Fruit fly (Drosophila melanogaster) whole organism, embryonic: ENCODE data around the gene Cpr67Fb.
A peak's percentile ranks its signal among the peaks of the same experiment; 100 is the strongest.

Experiments
- Atf-2 ChIP-seq: fragments of 200-800 bp; sonication (Bioruptor generic); optimal IDR thresholded peaks from 2 replicates; lab custom pipeline; 2016; ENCODE audit warnings: missing biosample characterization, missing genetic modification characterization
- CG10267 ChIP-seq: fragments of 200-800 bp; sonication (Bioruptor generic); optimal IDR thresholded peaks from 2 replicates; lab custom pipeline; 2018; ENCODE audit warnings: missing biosample characterization, mild to moderate bottlenecking, missing genetic modification characterization, moderate library complexity
- CG11504 ChIP-seq: fragments of 200-800 bp; sonication (Bioruptor generic); optimal IDR thresholded peaks from 3 replicates; lab custom pipeline; 2019; ENCODE audit warnings: missing biosample characterization, mild to moderate bottlenecking, missing genetic modification characterization, moderate library complexity
- CG11696 ChIP-seq: fragments of 200-800 bp; sonication (Bioruptor generic); IDR thresholded peaks from 2 replicates; pipeline ENCODE4 v1.3.6; 2022; ENCODE audit warnings: missing biosample characterization, missing genetic modification characterization
- CG11723 ChIP-seq: fragments of 200-800 bp; sonication (Bioruptor generic); optimal IDR thresholded peaks from 2 replicates; lab custom pipeline; 2017; ENCODE audit warnings: missing biosample characterization, mild to moderate bottlenecking, missing genetic modification characterization
- CG13296 ChIP-seq: fragments of 200-800 bp; sonication (Bioruptor generic); optimal IDR thresholded peaks from 3 replicates; lab custom pipeline; 2018; ENCODE audit warnings: missing biosample characterization, mild to moderate bottlenecking, missing genetic modification characterization
- CG17186 ChIP-seq: fragments of 200-800 bp; sonication (Bioruptor generic); optimal IDR thresholded peaks from 3 replicates; lab custom pipeline; 2017; ENCODE audit warnings: missing biosample characterization, missing genetic modification reagents, missing genetic modification characterization
- CG17568 ChIP-seq: fragments of 200-800 bp; sonication (Bioruptor generic); optimal IDR thresholded peaks from 2 replicates; lab custom pipeline; 2018; ENCODE audit warnings: missing biosample characterization, mild to moderate bottlenecking, missing genetic modification characterization, moderate library complexity
- CG17802 ChIP-seq: fragments of 200-800 bp; sonication (Bioruptor generic); optimal IDR thresholded peaks from 2 replicates; lab custom pipeline; 2018; ENCODE audit warnings: missing biosample characterization, mild to moderate bottlenecking, missing genetic modification characterization, moderate library complexity
- CG17829 ChIP-seq: fragments of 200-800 bp; optimal IDR thresholded peaks from 2 replicates; lab custom pipeline; 2019; ENCODE audit warnings: missing biosample characterization, mild to moderate bottlenecking, missing genetic modification characterization, moderate library complexity
- CG2120 ChIP-seq: fragments of 200-800 bp; sonication (Bioruptor generic); optimal IDR thresholded peaks from 3 replicates; lab custom pipeline; 2016; ENCODE audit warnings: missing biosample characterization, missing genetic modification characterization
- CG2889 ChIP-seq: fragments of 200-800 bp; sonication (Bioruptor generic); IDR thresholded peaks from 3 replicates; pipeline ENCODE4 v1.3.6; 2022; ENCODE audit warnings: missing biosample characterization, missing genetic modification characterization
- CG3065 ChIP-seq: fragments of 200-800 bp; sonication (Bioruptor generic); optimal IDR thresholded peaks from 2 replicates; lab custom pipeline; 2016; ENCODE audit warnings: missing biosample characterization, missing genetic modification characterization
- CG31224 ChIP-seq: fragments of 200-800 bp; sonication (Bioruptor generic); IDR thresholded peaks from 2 replicates; pipeline ENCODE4 v1.3.6; 2022; ENCODE audit warnings: missing biosample characterization, missing genetic modification characterization
- CG31441 ChIP-seq: fragments of 200-800 bp; sonication (Bioruptor generic); IDR thresholded peaks from 2 replicates; pipeline ENCODE4 v1.3.6; 2022; ENCODE audit warnings: missing biosample characterization, missing genetic modification characterization
- CG33557 ChIP-seq: fragments of 200-800 bp; sonication (Bioruptor generic); optimal IDR thresholded peaks from 2 replicates; lab custom pipeline; 2019; ENCODE audit warnings: missing biosample characterization, mild to moderate bottlenecking, missing genetic modification characterization, moderate library complexity
- CG3838 ChIP-seq: fragments of 200-800 bp; sonication (Bioruptor generic); optimal IDR thresholded peaks from 3 replicates; lab custom pipeline; 2016; ENCODE audit warnings: missing biosample characterization, missing genetic modification characterization
- CG6272 ChIP-seq: fragments of 200-800 bp; sonication (Bioruptor generic); IDR thresholded peaks from 2 replicates; pipeline ENCODE4 v1.3.6; 2022; ENCODE audit warnings: missing biosample characterization, missing genetic modification characterization
- CG6854 ChIP-seq: fragments of 200-800 bp; sonication (Bioruptor generic); optimal IDR thresholded peaks from 3 replicates; lab custom pipeline; 2017; ENCODE audit warnings: missing biosample characterization, mild to moderate bottlenecking, missing genetic modification characterization
- CG7357 ChIP-seq: fragments of 200-800 bp; sonication (Bioruptor generic); IDR thresholded peaks from 3 replicates; pipeline ENCODE4 v1.3.6; 2022; ENCODE audit warnings: missing biosample characterization, missing genetic modification characterization
- CG8089 ChIP-seq: fragments of 200-800 bp; sonication (Bioruptor generic); optimal IDR thresholded peaks from 3 replicates; lab custom pipeline; 2016; ENCODE audit warnings: missing biosample characterization, missing genetic modification characterization
- D19B ChIP-seq: fragments of 200-800 bp; sonication (Bioruptor generic); optimal IDR thresholded peaks from 2 replicates; lab custom pipeline; 2017; ENCODE audit warnings: missing biosample characterization, mild to moderate bottlenecking, missing genetic modification characterization
- E2f2 ChIP-seq: fragments of 200-800 bp; sonication (Bioruptor generic); IDR thresholded peaks from 2 replicates; pipeline ENCODE4 v1.3.6; 2022; ENCODE audit warnings: missing biosample characterization, missing genetic modification characterization
- H2.0 ChIP-seq: fragments of 200-800 bp; sonication (Bioruptor generic); IDR thresholded peaks from 2 replicates; pipeline ENCODE4 v1.3.6; 2022; ENCODE audit warnings: missing biosample characterization, missing genetic modification characterization
- Lhr ChIP-seq: fragments of 200-800 bp; sonication (Bioruptor generic); optimal IDR thresholded peaks from 3 replicates; lab custom pipeline; 2017; ENCODE audit warnings: mild to moderate bottlenecking, missing biosample characterization, missing genetic modification reagents, missing genetic modification characterization
- MTF-1 ChIP-seq: fragments of 200-800 bp; sonication (Bioruptor generic); optimal IDR thresholded peaks from 2 replicates; lab custom pipeline; 2018; ENCODE audit warnings: missing biosample characterization, mild to moderate bottlenecking, missing genetic modification characterization, borderline replicate concordance
- Meics ChIP-seq: fragments of 200-800 bp; sonication (Bioruptor generic); optimal IDR thresholded peaks from 2 replicates; lab custom pipeline; 2017; ENCODE audit warnings: missing biosample characterization, mild to moderate bottlenecking, missing genetic modification characterization
- Sry-β ChIP-seq: fragments of 200-800 bp; sonication (Bioruptor generic); optimal IDR thresholded peaks from 2 replicates; lab custom pipeline; 2018; ENCODE audit warnings: missing biosample characterization, mild to moderate bottlenecking, missing genetic modification characterization, moderate library complexity
- Ssrp ChIP-seq: fragments of 200-800 bp; sonication (Bioruptor generic); optimal IDR thresholded peaks from 2 replicates; lab custom pipeline; 2018; ENCODE audit warnings: missing biosample characterization, mild to moderate bottlenecking, missing genetic modification characterization, moderate library complexity
- Stat92E ChIP-seq, 3 experiments: fragments of >200 bp in 2 of 3; fragments of 200-800 bp in 1 of 3; sonication (Bioruptor generic) in 1 of 3; optimal IDR thresholded peaks; 2 replicates each; lab custom pipeline; 2017 to 2019; ENCODE audit warnings: missing biosample characterization in 3 of 3, missing genetic modification characterization in 3 of 3, mild to moderate bottlenecking in 1 of 3, moderate library complexity in 1 of 3
- TFAM ChIP-seq: fragments of 200-800 bp; sonication (Bioruptor generic); optimal IDR thresholded peaks from 2 replicates; lab custom pipeline; 2017; ENCODE audit warnings: missing biosample characterization, missing genetic modification characterization, inconsistent platforms
- bcd ChIP-seq: fragments of 200-800 bp; sonication (Bioruptor generic); optimal IDR thresholded peaks from 2 replicates; lab custom pipeline; 2017; ENCODE audit warnings: missing biosample characterization, mild to moderate bottlenecking, missing genetic modification characterization
- dmrt11E ChIP-seq: fragments of 200-800 bp; sonication (Bioruptor generic); optimal IDR thresholded peaks from 3 replicates; lab custom pipeline; 2018; ENCODE audit warnings: missing biosample characterization, mild to moderate bottlenecking, missing genetic modification characterization, moderate library complexity
- ems ChIP-seq: fragments of 200-800 bp; sonication (Bioruptor generic); optimal IDR thresholded peaks from 3 replicates; lab custom pipeline; 2016; ENCODE audit warnings: missing biosample characterization, missing genetic modification characterization
- hb ChIP-seq: fragments of 200-800 bp; sonication (Bioruptor generic); IDR thresholded peaks from 3 replicates; pipeline ENCODE4 v1.3.6; 2022; ENCODE audit warnings: missing biosample characterization, missing genetic modification characterization; ENCODE audit not compliant: partially characterized antibody
- klu ChIP-seq: fragments of 200-800 bp; sonication (Bioruptor generic); IDR thresholded peaks from 2 replicates; pipeline ENCODE4 v1.3.6; 2022; ENCODE audit warnings: missing biosample characterization, missing genetic modification characterization
- kni ChIP-seq: fragments of 200-800 bp; sonication (Bioruptor generic); optimal IDR thresholded peaks from 3 replicates; lab custom pipeline; 2017; ENCODE audit warnings: mild to moderate bottlenecking, missing biosample characterization, missing genetic modification reagents, missing genetic modification characterization
- lbe ChIP-seq: fragments of 200-800 bp; sonication (Bioruptor generic); optimal IDR thresholded peaks from 2 replicates; lab custom pipeline; 2016; ENCODE audit warnings: missing biosample characterization, mild to moderate bottlenecking, missing genetic modification characterization
- nom ChIP-seq: fragments of 200-800 bp; sonication (Bioruptor generic); optimal IDR thresholded peaks from 2 replicates; lab custom pipeline; 2017; ENCODE audit warnings: missing biosample characterization, missing genetic modification characterization, mild to moderate bottlenecking, moderate library complexity, missing genetic modification reagents
- onecut ChIP-seq: fragments of 200-800 bp; sonication (Bioruptor generic); IDR thresholded peaks from 2 replicates; pipeline ENCODE4 v1.3.6; 2022; ENCODE audit warnings: missing biosample characterization, missing genetic modification characterization
- psq ChIP-seq: fragments of 200-800 bp; sonication (Bioruptor generic); optimal IDR thresholded peaks from 2 replicates; lab custom pipeline; 2017; ENCODE audit warnings: missing biosample characterization, missing genetic modification characterization
- ro ChIP-seq: fragments of 200-800 bp; sonication (Bioruptor generic); IDR thresholded peaks from 2 replicates; pipeline ENCODE4 v1.3.6; 2022; ENCODE audit warnings: missing biosample characterization, missing genetic modification characterization
- run ChIP-seq: fragments of 200-800 bp; sonication (Bioruptor generic); optimal IDR thresholded peaks from 3 replicates; lab custom pipeline; 2018; ENCODE audit warnings: missing biosample characterization, mild to moderate bottlenecking, missing genetic modification characterization
- so ChIP-seq: fragments of 200-800 bp; sonication (Bioruptor generic); IDR thresholded peaks from 3 replicates; pipeline ENCODE4 v1.3.6; 2022; ENCODE audit warnings: missing biosample characterization, missing genetic modification characterization
- tgo ChIP-seq: fragments of 200-800 bp; sonication (Bioruptor generic); IDR thresholded peaks from 3 replicates; pipeline ENCODE4 v1.3.6; 2022; ENCODE audit warnings: missing biosample characterization, missing genetic modification characterization
- tll ChIP-seq, 2 experiments: fragments of 200-800 bp in 1 of 2; fragments of >200 bp in 1 of 2; sonication (Bioruptor generic) in 1 of 2; optimal IDR thresholded peaks; 2 replicates each; lab custom pipeline; 2017 to 2019; ENCODE audit warnings: missing biosample characterization in 2 of 2, missing genetic modification characterization in 2 of 2, mild to moderate bottlenecking in 1 of 2, moderate library complexity in 1 of 2
- toy ChIP-seq: fragments of 200-800 bp; sonication (Bioruptor generic); IDR thresholded peaks from 2 replicates; pipeline ENCODE4 v1.3.6; 2022; ENCODE audit warnings: missing biosample characterization, missing genetic modification characterization
- ttk ChIP-seq: fragments of 200-800 bp; sonication (Bioruptor generic); IDR thresholded peaks from 2 replicates; pipeline ENCODE4 v2.1.2; 2022; ENCODE audit warnings: missing biosample characterization, missing genetic modification characterization
- vnd ChIP-seq: fragments of 200-800 bp; sonication (Bioruptor generic); IDR thresholded peaks from 3 replicates; pipeline ENCODE4 v1.3.6; 2022; ENCODE audit warnings: missing biosample characterization, missing genetic modification characterization; ENCODE audit not compliant: partially characterized antibody

Gene Cpr67Fb

dm6 chr3L:10857515-10858023 is 36.4 kb upstream of the Cpr67Fb start (continued):
- TF ChIP-seq Stat92E (GFP tag; optimal IDR thresholded peaks at IDR 0.05; lab: Kevin White, UChicago) (peak in 1 of 3 experiments; percentile 68), E2f2 (peak; percentile 35; the same call in 1 of the 2 replicates), ems (GFP tag; lab: Kevin White, UChicago) (peak; percentile 3), CG31441 (GFP tag; lab: Robert Waterston, UW) (no peak; the same call in 1 of the 2 replicates), vnd (no peak), CG6854 (GFP tag; lab: Kevin White, UChicago) (peak; percentile 53), nom (GFP tag; lab: Kevin White, UChicago) (peak; percentile 63), TFAM (GFP tag; lab: Kevin White, UChicago) (no peak), Ssrp (tag; lab: Kevin White, UChicago) (no peak), CG31224 (GFP tag; lab: Robert Waterston, UW) (no peak), CG6272 (GFP tag; lab: Robert Waterston, UW) (peak; percentile 5; the same call in 1 of the 2 replicates), Atf-2 (GFP tag; lab: Kevin White, UChicago) (peak; percentile 5), ttk (peak; percentile 33; the same call in 1 of the 2 replicates), Lhr (GFP tag; lab: Kevin White, UChicago) (no peak), tgo (GFP tag; lab: Robert Waterston, UW) (peak; percentile 14; the same call in 1 of the 3 replicates), hb (no peak), CG13296 (GFP tag; lab: Kevin White, UChicago) (peak; percentile 43), tll (GFP tag; optimal IDR thresholded peaks at IDR 0.05; lab: Kevin White, UChicago) (peak in 1 of 2 experiments; percentile 93), psq (GFP tag; lab: Kevin White, UChicago) (peak; percentile 45), CG11504 (tag; lab: Kevin White, UChicago) (peak; percentile 62), CG17186 (no peak), klu (GFP tag; lab: Robert Waterston, UW) (no peak), so (GFP tag; lab: Robert Waterston, UW) (peak; percentile 85; the same call in 2 of the 3 replicates), CG2889 (GFP tag; lab: Robert Waterston, UW) (no peak), CG7357 (GFP tag; lab: Robert Waterston, UW) (no peak), CG11723 (GFP tag; lab: Kevin White, UChicago) (no peak), MTF-1 (peak; percentile 77), toy (GFP tag; lab: Robert Waterston, UW) (no peak), CG2120 (GFP tag; lab: Kevin White, UChicago) (peak; percentile 43), CG17568 (peak; percentile 24), onecut (GFP tag; lab: Robert Waterston, UW) (peak; percentile 49; the same call in 1 of the 2 replicates), ro (no peak), CG11696 (0 out of 2 replicates have a peak, but pooled peaks have one; percentile 46), CG17829 (peak; percentile 70), CG3838 (peak; percentile 33), lbe (GFP tag; lab: Kevin White, UChicago) (peak; percentile 65), Sry-β (GFP tag; lab: Kevin White, UChicago) (no peak), CG10267 (tag; lab: Kevin White, UChicago) (no peak), Meics (GFP tag; lab: Kevin White, UChicago) (peak; percentile 47), CG3065 (GFP tag; lab: Kevin White, UChicago) (no peak), CG33557 (GFP tag; lab: Kevin White, UChicago) (peak; percentile 33), kni (peak; percentile 97), D19B (no peak), bcd (peak; percentile 39), run (tag; lab: Kevin White, UChicago) (peak; percentile 18), CG8089 (GFP tag; lab: Kevin White, UChicago) (peak; percentile 38), H2.0 (GFP tag; lab: Robert Waterston, UW) (no peak), CG17802 (tag; lab: Kevin White, UChicago) (no peak), dmrt11E (no peak)
